Fruit fly (Drosophila melanogaster) whole organism, adult: ENCODE data around the gene CG4968.

Experiments
- CG5204 ChIP-seq: fragments of 200-800 bp; sonication (Bioruptor generic); optimal IDR thresholded peaks from 2 replicates; lab custom pipeline; 2016; ENCODE audit warnings: missing biosample characterization, missing genetic modification characterization
- Clk ChIP-seq: fragments of 200-800 bp; sonication (Bioruptor generic); optimal IDR thresholded peaks from 2 replicates; lab custom pipeline; 2017; ENCODE audit warnings: missing biosample characterization, missing genetic modification characterization
- pad ChIP-seq: fragments of 200-800 bp; sonication (Bioruptor generic); optimal IDR thresholded peaks from 3 replicates; lab custom pipeline; 2017; ENCODE audit warnings: missing biosample characterization, missing genetic modification characterization, mild to moderate bottlenecking, moderate library complexity, missing genetic modification reagents

dm6 chr2L:10341405-10341804, 34.7 kb downstream of the CG4968 start, which contains the start of gene CG31715:
- TF ChIP-seq Clk (GFP tag; lab: Kevin White, UChicago) (no peak), CG5204 (GFP tag; lab: Kevin White, UChicago) (no peak), pad (no peak)
